Worm (Caenorhabditis elegans) whole organism, L1 larva: Measurements from ENCODE around the gene srh-95.

ENCODE experiments used
- C04F5.9 ChIP-seq: sonication (generic microtip); optimal IDR thresholded peaks from 2 replicates; lab custom pipeline; 2016; ENCODE audit warnings: missing genetic modification characterization, missing compliant biosample characterization
- C16A3.4 ChIP-seq: fragments of 150-350 bp; optimal IDR thresholded peaks from 2 replicates; lab custom pipeline; 2014; ENCODE audit warnings: missing biosample characterization, missing genetic modification characterization
- C34B4.2 ChIP-seq: sonication (generic microtip); optimal IDR thresholded peaks from 2 replicates; lab custom pipeline; 2017; ENCODE audit warnings: mild to moderate bottlenecking, missing genetic modification characterization, missing compliant biosample characterization
- Y116A8C.19 ChIP-seq: sonication (generic microtip); optimal IDR thresholded peaks from 2 replicates; lab custom pipeline; 2016; ENCODE audit warnings: missing compliant biosample characterization, missing genetic modification characterization, borderline replicate concordance
- alr-1 ChIP-seq: fragments of 200-800 bp; sonication (Bioruptor generic); optimal IDR thresholded peaks from 2 replicates; lab custom pipeline; 2018; ENCODE audit warnings: borderline replicate concordance, mild to moderate bottlenecking, missing genetic modification characterization, missing compliant biosample characterization
- aly-2 ChIP-seq: fragments of 150-350 bp; optimal IDR thresholded peaks from 2 replicates; lab custom pipeline; 2014; ENCODE audit warnings: missing biosample characterization, missing genetic modification characterization
- ama-1 ChIP-seq: fragments of 150-350 bp; optimal IDR thresholded peaks from 2 replicates; lab custom pipeline; 2014
- blmp-1 ChIP-seq: fragments of 150-350 bp; optimal IDR thresholded peaks from 2 replicates; lab custom pipeline; 2014; ENCODE audit warnings: missing biosample characterization, missing genetic modification characterization
- ceh-8 ChIP-seq: fragments of 200-800 bp; sonication (Bioruptor generic); optimal IDR thresholded peaks from 2 replicates; lab custom pipeline; 2018; ENCODE audit warnings: mild to moderate bottlenecking, missing genetic modification characterization, moderate library complexity, missing compliant biosample characterization
- ceh-88 ChIP-seq: fragments of 200-800 bp; sonication (Bioruptor generic); IDR thresholded peaks from 2 replicates; pipeline ENCODE4 v1.3.6; 2022; ENCODE audit warnings: missing genetic modification characterization, missing compliant biosample characterization
- dsc-1 ChIP-seq: sonication (generic microtip); optimal IDR thresholded peaks from 2 replicates; lab custom pipeline; 2016; ENCODE audit warnings: mild to moderate bottlenecking, missing genetic modification characterization, missing compliant biosample characterization
- efl-1 ChIP-seq, 4 experiments: fragments of 150-350 bp; optimal IDR thresholded peaks in 3 of 4; peaks in 1 of 4; 1 replicate in 1 of 4; 2 replicates in 3 of 4; lab custom pipeline; 2014; ENCODE audit warnings: missing biosample characterization in 2 of 4, missing genetic modification characterization in 2 of 4, missing genetic modification reagents in 2 of 4
- elt-2 ChIP-seq: sonication (generic microtip); optimal IDR thresholded peaks from 2 replicates; lab custom pipeline; 2016; ENCODE audit warnings: missing genetic modification characterization, mild to moderate bottlenecking, inconsistent platforms, missing compliant biosample characterization, missing genetic modification reagents
- elt-3 ChIP-seq, 6 experiments: fragments of 150-350 bp in 1 of 6; sonication (generic microtip); optimal IDR thresholded peaks; 2 replicates each; lab custom pipeline; 2017 to 2018; ENCODE audit warnings: missing biosample characterization in 6 of 6, missing genetic modification characterization in 6 of 6, inconsistent platforms in 1 of 6
- ets-5 ChIP-seq: fragments of 200-800 bp; sonication (Bioruptor generic); IDR thresholded peaks from 2 replicates; pipeline ENCODE4 v1.3.6; 2022; ENCODE audit warnings: missing genetic modification characterization, missing compliant biosample characterization
- fkh-4 ChIP-seq: sonication (generic microtip); optimal IDR thresholded peaks from 2 replicates; lab custom pipeline; 2016; ENCODE audit warnings: missing compliant biosample characterization, missing genetic modification characterization, borderline replicate concordance
- fos-1 ChIP-seq: fragments of 150-350 bp; optimal IDR thresholded peaks from 2 replicates; lab custom pipeline; 2014; ENCODE audit warnings: missing biosample characterization, missing genetic modification characterization
- mab-9 ChIP-seq: fragments of 200-800 bp; sonication (Bioruptor generic); IDR thresholded peaks from 2 replicates; pipeline ENCODE4 v1.3.6; 2022; ENCODE audit warnings: missing genetic modification reagents, missing genetic modification characterization, missing compliant biosample characterization
- nhr-11 ChIP-seq: fragments of 150-350 bp; optimal IDR thresholded peaks from 2 replicates; lab custom pipeline; 2014; ENCODE audit warnings: missing biosample characterization, missing genetic modification characterization
- nhr-71 ChIP-seq: sonication (generic microtip); optimal IDR thresholded peaks from 2 replicates; lab custom pipeline; 2016; ENCODE audit warnings: mild to moderate bottlenecking, missing genetic modification characterization, moderate library complexity, missing compliant biosample characterization
- nhr-77 ChIP-seq: fragments of 150-350 bp; optimal IDR thresholded peaks from 2 replicates; lab custom pipeline; 2014; ENCODE audit warnings: missing biosample characterization, missing genetic modification characterization
- nhr-85 ChIP-seq: sonication (generic microtip); peaks from one replicate; lab custom pipeline; 2016; ENCODE audit warnings: missing genetic modification characterization, inconsistent platforms, missing compliant biosample characterization
- pag-3 ChIP-seq: sonication (generic microtip); optimal IDR thresholded peaks from 2 replicates; lab custom pipeline; 2017; ENCODE audit warnings: missing genetic modification characterization, mild to moderate bottlenecking, missing compliant biosample characterization, antibody characterized with exemption, borderline replicate concordance; ENCODE audit not compliant: insufficient read depth
- skn-1 ChIP-seq: fragments of 150-350 bp; optimal IDR thresholded peaks from 2 replicates; lab custom pipeline; 2014; ENCODE audit warnings: missing biosample characterization, missing genetic modification characterization
- sup-37 ChIP-seq: fragments of 200-800 bp; sonication (Bioruptor generic); optimal IDR thresholded peaks from 2 replicates; lab custom pipeline; 2018; ENCODE audit warnings: mild to moderate bottlenecking, missing genetic modification characterization, missing compliant biosample characterization
- swsn-7 ChIP-seq: sonication (generic microtip); optimal IDR thresholded peaks from 2 replicates; lab custom pipeline; 2016; ENCODE audit warnings: missing genetic modification characterization, missing compliant biosample characterization
- tbx-2 ChIP-seq: sonication (generic microtip); optimal IDR thresholded peaks from 2 replicates; lab custom pipeline; 2016; ENCODE audit warnings: missing genetic modification characterization, missing compliant biosample characterization
- unc-130 ChIP-seq: fragments of 150-350 bp; optimal IDR thresholded peaks from 2 replicates; lab custom pipeline; 2017; ENCODE audit warnings: missing biosample characterization, missing genetic modification characterization, inconsistent platforms
- unc-30 ChIP-seq: sonication (generic microtip); optimal IDR thresholded peaks from 2 replicates; lab custom pipeline; 2017; ENCODE audit warnings: missing biosample characterization, missing genetic modification characterization
- unc-86 ChIP-seq: sonication (generic microtip); optimal IDR thresholded peaks from 2 replicates; lab custom pipeline; 2016; ENCODE audit warnings: missing genetic modification characterization, missing compliant biosample characterization
- xbp-1 ChIP-seq: sonication (generic microtip); optimal IDR thresholded peaks from 2 replicates; lab custom pipeline; 2016; ENCODE audit warnings: missing genetic modification characterization, missing compliant biosample characterization
- zag-1 ChIP-seq: fragments of 150-350 bp; optimal IDR thresholded peaks from 2 replicates; lab custom pipeline; 2014; ENCODE audit warnings: missing biosample characterization, missing genetic modification characterization
- zip-4 ChIP-seq: fragments of 200-800 bp; sonication (Bioruptor generic); optimal IDR thresholded peaks from 2 replicates; lab custom pipeline; 2018; ENCODE audit warnings: mild to moderate bottlenecking, missing genetic modification characterization, moderate library complexity, missing compliant biosample characterization
- ztf-11 ChIP-seq, 2 experiments: sonication (generic microtip); optimal IDR thresholded peaks; 2 replicates each; lab custom pipeline; 2016 to 2017; ENCODE audit warnings: missing genetic modification characterization in 2 of 2, missing biosample characterization in 1 of 2, missing compliant biosample characterization in 1 of 2
- ztf-4 ChIP-seq: fragments of 150-350 bp; optimal IDR thresholded peaks from 2 replicates; lab custom pipeline; 2014; ENCODE audit warnings: missing biosample characterization, missing genetic modification characterization

The srh-95 gene

ce11 chrV:16249105-16249504, 2.4 kb downstream of the srh-95 start:
- TF ChIP-seq C34B4.2 (tag; lab: Kevin White, UChicago) (no peak), fkh-4 (no peak), elt-3 (tag; optimal IDR thresholded peaks at IDR 0.05; lab: Kevin White, UChicago) (no peak), ceh-8 (GFP tag; lab: Kevin White, UChicago) (no peak), Y116A8C.19 (no peak), ceh-88 (GFP tag; lab: Robert Waterston, UW) (no peak), sup-37 (GFP tag; lab: Kevin White, UChicago) (no peak)
- TF ChIP-seq, all 84 proteins: peak for 0

DNA sequence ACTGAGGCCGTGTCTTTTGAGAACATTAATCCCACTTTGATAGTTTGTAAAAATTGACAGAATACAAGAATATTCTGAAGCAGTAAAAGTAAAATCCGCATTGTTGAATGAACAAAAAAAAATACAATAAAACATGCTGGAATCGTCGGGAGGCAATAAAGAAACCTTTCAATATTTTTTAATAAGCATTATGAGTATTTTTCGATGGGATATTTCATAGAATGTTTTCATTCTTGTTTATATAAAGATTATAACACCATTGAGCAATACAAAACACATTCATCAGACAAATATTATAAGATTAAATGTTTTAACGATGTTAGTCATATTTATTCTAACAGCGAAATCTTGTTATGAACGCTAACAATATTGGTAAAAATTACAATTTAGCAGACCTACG, 7.0 kb downstream of the srh-95 start, which contains the start of gene gcy-20:
Gene gcy-20, minus strand, starts transcription at position 101 of the 400 bp plus-strand sequence.
- TF ChIP-seq zip-4 (GFP tag; lab: Kevin White, UChicago) = no peak
- no peak for TF ChIP-seq nhr-85 (tag; lab: Kevin White, UChicago)
- TF ChIP-seq swsn-7 (tag; lab: Kevin White, UChicago) = no peak
- TF ChIP-seq pag-3 (tag; lab: Kevin White, UChicago) = no peak
- TF ChIP-seq ztf-11 (tag; optimal IDR thresholded peaks at IDR 0.05; lab: Kevin White, UChicago) = no peak
- no peak for TF ChIP-seq elt-2
- no peak for TF ChIP-seq blmp-1 (tag; lab: Kevin White, UChicago)
- TF ChIP-seq dsc-1 = no peak
- no peak for TF ChIP-seq ama-1 (lab: Kevin White, UChicago)
- no peak for TF ChIP-seq unc-30 (tag; lab: Kevin White, UChicago)
- TF ChIP-seq, all 84 proteins: peak for 0

DNA sequence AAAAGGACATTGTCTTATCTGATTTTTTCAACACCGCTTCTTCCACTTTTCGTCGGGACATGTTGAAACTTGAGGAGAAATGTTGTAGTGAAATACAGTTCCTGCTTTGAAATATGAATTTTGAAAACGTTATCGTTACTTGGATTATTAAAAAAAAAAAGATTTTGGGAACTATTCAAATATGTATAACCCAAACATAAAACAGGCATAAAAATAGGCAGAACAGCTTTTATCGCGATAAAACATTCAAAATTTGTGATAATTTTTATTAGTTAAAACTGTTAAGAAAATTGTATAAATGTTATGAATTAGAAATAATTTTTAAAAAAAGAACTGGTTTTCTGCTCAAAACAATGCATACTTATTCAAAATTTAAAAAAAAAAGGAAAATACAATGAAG, 9.7 kb downstream of the srh-95 start, which contains the start of gene bgnt-1.3:
Gene bgnt-1.3, minus strand, starts transcription at position 101 of the 400 bp plus-strand sequence.
- TF ChIP-seq C04F5.9 (no peak), fos-1 (tag; lab: Kevin White, UChicago) (no peak)

DNA sequence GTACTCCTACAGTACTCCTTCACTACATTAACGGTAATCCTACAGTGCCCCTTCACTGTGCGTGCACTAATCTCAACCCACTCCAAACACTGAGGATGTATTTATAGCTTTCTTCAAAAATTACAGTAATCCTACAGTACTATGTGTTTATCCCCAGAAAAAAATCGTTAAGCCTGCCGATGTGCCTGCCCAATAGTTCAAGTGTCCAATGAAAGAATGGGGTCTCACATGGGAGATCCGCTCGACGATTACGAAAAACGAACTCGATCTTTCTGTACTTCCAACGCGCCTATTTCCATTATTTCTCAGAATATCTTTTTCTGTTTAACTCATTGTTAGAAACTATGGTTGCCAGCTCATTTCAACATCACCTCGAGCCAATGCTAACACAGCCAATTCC, 11.5 kb downstream of the srh-95 start, which contains the start of gene nhr-218:
Gene nhr-218, plus strand, starts transcription at position 301 of the 400 bp plus-strand sequence.
- TF ChIP-seq nhr-11 (tag; lab: Kevin White, UChicago) = no peak
- TF ChIP-seq nhr-71 (tag; lab: Kevin White, UChicago) = no peak
- TF ChIP-seq, all 84 proteins: peak for 0

ce11 chrV:16259684-16260083, 13.0 kb downstream of the srh-95 start, which contains the start of gene nhr-127:
Gene nhr-127 (plus strand): TSS chrV:16259984.
- TF ChIP-seq unc-30 (tag; lab: Kevin White, UChicago) (no peak), C34B4.2 (tag; lab: Kevin White, UChicago) (no peak), alr-1 (tag; lab: Kevin White, UChicago) (no peak), unc-130 (no peak), xbp-1 (tag; lab: Kevin White, UChicago) (no peak), skn-1 (tag; lab: Kevin White, UChicago) (no peak), ets-5 (GFP tag; lab: Robert Waterston, UW) (no peak), mab-9 (GFP tag; lab: Robert Waterston, UW) (no peak), efl-1 (optimal IDR thresholded peaks at IDR 0.05; lab: Kevin White, UChicago) (no peak), efl-1 (GFP tag; optimal IDR thresholded peaks at IDR 0.05 in 1 of 2; lab: Kevin White, UChicago) (no peak), ztf-4 (tag; lab: Kevin White, UChicago) (no peak)

DNA sequence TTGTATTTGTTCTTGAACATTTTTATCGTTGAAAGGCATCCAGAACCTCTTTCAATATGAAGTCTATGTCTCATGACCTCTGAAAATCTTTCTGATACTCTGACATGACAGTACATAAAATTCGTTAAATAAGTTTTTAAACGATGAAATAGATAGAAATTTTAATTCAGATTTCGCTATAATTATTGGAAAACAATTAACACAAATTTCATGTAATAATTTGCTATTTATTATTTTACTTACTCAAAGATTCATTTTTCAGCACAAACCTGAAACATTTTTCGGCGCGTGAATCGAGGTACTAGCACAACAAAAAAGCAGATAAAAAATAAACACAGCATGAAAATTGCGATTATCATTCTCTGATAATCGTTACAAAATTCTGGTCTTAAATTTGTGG, 19.8 kb downstream of the srh-95 start, which contains the start of gene T13F3.4:
Gene T13F3.4, minus strand, starts transcription at position 101 of the 400 bp plus-strand sequence.
- TF ChIP-seq skn-1 (tag; lab: Kevin White, UChicago) = no peak
- no peak for TF ChIP-seq C16A3.4
- TF ChIP-seq tbx-2 = no peak
- no peak for TF ChIP-seq nhr-11 (tag; lab: Kevin White, UChicago)
- TF ChIP-seq nhr-77 (tag; lab: Kevin White, UChicago) = no peak
- TF ChIP-seq unc-86 = no peak
- TF ChIP-seq zag-1 (tag; lab: Kevin White, UChicago) = no peak
- TF ChIP-seq fkh-4 = no peak
- no peak for TF ChIP-seq aly-2 (tag; lab: Kevin White, UChicago)
